Fruit fly (Drosophila melanogaster) whole organism, embryonic: ENCODE results near the gene Cep97.
A peak's percentile ranks its signal among the peaks of the same experiment; 100 is the strongest.

Experiments used
- B-H1 ChIP-seq: fragments of 200-800 bp; sonication (Bioruptor generic); IDR thresholded peaks from 3 replicates; pipeline ENCODE4 v1.3.6; 2022; ENCODE audit warnings: missing biosample characterization, missing genetic modification characterization
- BtbVII ChIP-seq: fragments of 200-800 bp; sonication (Bioruptor generic); optimal IDR thresholded peaks from 3 replicates; lab custom pipeline; 2017; ENCODE audit warnings: missing biosample characterization, mild to moderate bottlenecking, missing genetic modification characterization
- CG10654 ChIP-seq: fragments of 200-800 bp; sonication (Bioruptor generic); optimal IDR thresholded peaks from 2 replicates; lab custom pipeline; 2016; ENCODE audit warnings: missing biosample characterization, missing genetic modification characterization
- CG10979 ChIP-seq: fragments of 200-800 bp; sonication (Bioruptor generic); optimal IDR thresholded peaks from 2 replicates; lab custom pipeline; 2018; ENCODE audit warnings: missing biosample characterization, mild to moderate bottlenecking, missing genetic modification characterization, moderate library complexity
- CG11247 ChIP-seq: fragments of 200-800 bp; sonication (Bioruptor generic); IDR thresholded peaks from 2 replicates; pipeline ENCODE4 v1.3.6; 2022; ENCODE audit warnings: missing biosample characterization, missing genetic modification characterization
- CG11504 ChIP-seq: fragments of 200-800 bp; sonication (Bioruptor generic); optimal IDR thresholded peaks from 3 replicates; lab custom pipeline; 2019; ENCODE audit warnings: missing biosample characterization, mild to moderate bottlenecking, missing genetic modification characterization, moderate library complexity
- CG12299 ChIP-seq: fragments of 200-800 bp; sonication (Bioruptor generic); optimal IDR thresholded peaks from 2 replicates; lab custom pipeline; 2018; ENCODE audit warnings: missing biosample characterization, mild to moderate bottlenecking, missing genetic modification characterization
- CG13894 ChIP-seq: fragments of 200-800 bp; sonication (Bioruptor generic); optimal IDR thresholded peaks from 3 replicates; lab custom pipeline; 2018; ENCODE audit warnings: missing biosample characterization, mild to moderate bottlenecking, missing genetic modification characterization, moderate library complexity
- CG14965 ChIP-seq: fragments of 200-800 bp; sonication (Bioruptor generic); optimal IDR thresholded peaks from 2 replicates; lab custom pipeline; 2016; ENCODE audit warnings: missing biosample characterization, missing genetic modification characterization, borderline replicate concordance
- CG15073 ChIP-seq: fragments of 200-800 bp; sonication (Bioruptor generic); optimal IDR thresholded peaks from 2 replicates; lab custom pipeline; 2016; ENCODE audit warnings: missing biosample characterization, missing genetic modification characterization
- CG15479 ChIP-seq: fragments of 200-800 bp; sonication (Bioruptor generic); optimal IDR thresholded peaks from 3 replicates; lab custom pipeline; 2019; ENCODE audit warnings: missing biosample characterization, mild to moderate bottlenecking, missing genetic modification characterization, moderate library complexity
- CG16815 ChIP-seq: fragments of 200-800 bp; sonication (Bioruptor generic); optimal IDR thresholded peaks from 3 replicates; lab custom pipeline; 2017; ENCODE audit warnings: missing biosample characterization, mild to moderate bottlenecking, missing genetic modification characterization
- CG17328 ChIP-seq: fragments of 200-800 bp; sonication (Bioruptor generic); IDR thresholded peaks from 2 replicates; pipeline ENCODE4 v1.3.6; 2022; ENCODE audit warnings: missing biosample characterization, missing genetic modification characterization
- CG18619 ChIP-seq: fragments of 200-800 bp; sonication (Bioruptor generic); optimal IDR thresholded peaks from 3 replicates; lab custom pipeline; 2017; ENCODE audit warnings: missing biosample characterization, mild to moderate bottlenecking, missing genetic modification characterization
- CG2678 ChIP-seq: fragments of 200-800 bp; sonication (Bioruptor generic); optimal IDR thresholded peaks from 3 replicates; lab custom pipeline; 2019; ENCODE audit warnings: missing biosample characterization, mild to moderate bottlenecking, missing genetic modification characterization, moderate library complexity
- CG31441 ChIP-seq: fragments of 200-800 bp; sonication (Bioruptor generic); IDR thresholded peaks from 2 replicates; pipeline ENCODE4 v1.3.6; 2022; ENCODE audit warnings: missing biosample characterization, missing genetic modification characterization
- CG3847 ChIP-seq: fragments of 200-800 bp; sonication (Bioruptor generic); IDR thresholded peaks from 2 replicates; pipeline ENCODE4 v1.3.6; 2022; ENCODE audit warnings: missing biosample characterization, missing genetic modification characterization
- CG4282 ChIP-seq: fragments of 200-800 bp; sonication (Bioruptor generic); optimal IDR thresholded peaks from 2 replicates; lab custom pipeline; 2016; ENCODE audit warnings: missing biosample characterization, missing genetic modification characterization
- CG5245 ChIP-seq: fragments of 200-800 bp; sonication (Bioruptor generic); optimal IDR thresholded peaks from 3 replicates; lab custom pipeline; 2016; ENCODE audit warnings: missing biosample characterization, missing genetic modification characterization
- CG6654 ChIP-seq: fragments of 200-800 bp; sonication (Bioruptor generic); optimal IDR thresholded peaks from 2 replicates; lab custom pipeline; 2017; ENCODE audit warnings: missing biosample characterization, mild to moderate bottlenecking, missing genetic modification characterization
- CG6683 ChIP-seq: fragments of 200-800 bp; sonication (Bioruptor generic); optimal IDR thresholded peaks from 2 replicates; lab custom pipeline; 2017; ENCODE audit warnings: missing biosample characterization, mild to moderate bottlenecking, missing genetic modification characterization, missing genetic modification reagents
- CG6765 ChIP-seq: fragments of 200-800 bp; sonication (Bioruptor generic); optimal IDR thresholded peaks from 3 replicates; lab custom pipeline; 2017; ENCODE audit warnings: missing biosample characterization, mild to moderate bottlenecking, missing genetic modification characterization
- CG7556 ChIP-seq: fragments of 200-800 bp; sonication (Bioruptor generic); optimal IDR thresholded peaks from 2 replicates; lab custom pipeline; 2017; ENCODE audit warnings: missing biosample characterization, mild to moderate bottlenecking, missing genetic modification characterization
- CG7839 ChIP-seq: fragments of 200-800 bp; sonication (Bioruptor generic); optimal IDR thresholded peaks from 3 replicates; lab custom pipeline; 2018; ENCODE audit warnings: missing biosample characterization, mild to moderate bottlenecking, missing genetic modification characterization, moderate library complexity
- CG9932 ChIP-seq: fragments of 200-800 bp; sonication (Bioruptor generic); IDR thresholded peaks from 2 replicates; pipeline ENCODE4 v1.3.6; 2022; ENCODE audit warnings: missing biosample characterization, missing genetic modification characterization
- CHES-1-like ChIP-seq: fragments of 200-800 bp; sonication (Bioruptor generic); optimal IDR thresholded peaks from 2 replicates; lab custom pipeline; 2016; ENCODE audit warnings: missing biosample characterization, missing genetic modification characterization
- Chrac-16 ChIP-seq: fragments of 200-800 bp; sonication (Bioruptor generic); optimal IDR thresholded peaks from 3 replicates; lab custom pipeline; 2016; ENCODE audit warnings: missing biosample characterization, missing genetic modification characterization
- CoRest ChIP-seq: fragments of 200-800 bp; sonication (Bioruptor generic); optimal IDR thresholded peaks from 3 replicates; lab custom pipeline; 2018; ENCODE audit warnings: missing biosample characterization, mild to moderate bottlenecking, missing genetic modification characterization, moderate library complexity
- Deaf1 ChIP-seq: fragments of 200-800 bp; optimal IDR thresholded peaks from 3 replicates; lab custom pipeline; 2019; ENCODE audit warnings: missing biosample characterization, mild to moderate bottlenecking, missing genetic modification characterization, moderate library complexity
- Dfd ChIP-seq, 2 experiments: fragments of >200 bp; optimal IDR thresholded peaks; 2 replicates each; lab custom pipeline; 2017; ENCODE audit warnings: missing biosample characterization in 2 of 2, missing genetic modification characterization in 2 of 2
- E2f1 ChIP-seq: fragments of 200-800 bp; sonication (Bioruptor generic); IDR thresholded peaks from 2 replicates; pipeline ENCODE4 v1.3.6; 2022; ENCODE audit warnings: missing biosample characterization, missing genetic modification characterization
- E2f2 ChIP-seq: fragments of 200-800 bp; sonication (Bioruptor generic); IDR thresholded peaks from 2 replicates; pipeline ENCODE4 v1.3.6; 2022; ENCODE audit warnings: missing biosample characterization, missing genetic modification characterization
- H15 ChIP-seq: fragments of 200-800 bp; sonication (Bioruptor generic); IDR thresholded peaks from 3 replicates; pipeline ENCODE4 v1.3.6; 2022; ENCODE audit warnings: missing biosample characterization, missing genetic modification characterization
- MTF-1 ChIP-seq: fragments of 200-800 bp; sonication (Bioruptor generic); optimal IDR thresholded peaks from 2 replicates; lab custom pipeline; 2018; ENCODE audit warnings: missing biosample characterization, mild to moderate bottlenecking, missing genetic modification characterization, borderline replicate concordance
- Sin3A ChIP-seq: fragments of >200 bp; optimal IDR thresholded peaks from 2 replicates; lab custom pipeline; 2018
- Six4 ChIP-seq: fragments of 200-800 bp; sonication (Bioruptor generic); optimal IDR thresholded peaks from 2 replicates; lab custom pipeline; 2016; ENCODE audit warnings: missing biosample characterization, missing genetic modification characterization
- Sox100B ChIP-seq: fragments of 200-800 bp; sonication (Bioruptor generic); optimal IDR thresholded peaks from 3 replicates; lab custom pipeline; 2018; ENCODE audit warnings: missing biosample characterization, mild to moderate bottlenecking, missing genetic modification characterization
- al ChIP-seq: fragments of 200-800 bp; sonication (Bioruptor generic); IDR thresholded peaks from 2 replicates; pipeline ENCODE4 v1.3.6; 2022; ENCODE audit warnings: missing biosample characterization, missing genetic modification characterization
- btn ChIP-seq: fragments of 200-800 bp; sonication (Bioruptor generic); optimal IDR thresholded peaks from 2 replicates; lab custom pipeline; 2016; ENCODE audit warnings: missing biosample characterization, missing genetic modification characterization
- chm ChIP-seq: fragments of 200-800 bp; sonication (Bioruptor generic); IDR thresholded peaks from 2 replicates; pipeline ENCODE4 v1.3.6; 2022; ENCODE audit warnings: missing biosample characterization, missing genetic modification characterization
- ci ChIP-seq: fragments of 200-800 bp; sonication (Bioruptor generic); IDR thresholded peaks from 3 replicates; pipeline ENCODE4 v1.3.6; 2022; ENCODE audit warnings: missing biosample characterization, missing genetic modification characterization
- crol ChIP-seq: fragments of 200-800 bp; sonication (Bioruptor generic); IDR thresholded peaks from 2 replicates; pipeline ENCODE4 v1.3.6; 2022; ENCODE audit warnings: missing biosample characterization, missing genetic modification characterization
- dpn ChIP-seq, 2 experiments: fragments of 200-800 bp; sonication (Bioruptor generic); optimal IDR thresholded peaks; 3 replicates each; lab custom pipeline; 2016; ENCODE audit warnings: missing biosample characterization in 2 of 2, missing genetic modification characterization in 2 of 2
- dysf ChIP-seq: fragments of 200-800 bp; sonication (Bioruptor generic); IDR thresholded peaks from 3 replicates; pipeline ENCODE4 v1.3.6; 2022; ENCODE audit warnings: missing biosample characterization, missing genetic modification characterization
- esg ChIP-seq: fragments of 200-800 bp; sonication (Bioruptor generic); conservative IDR thresholded peaks from 2 replicates; pipeline ENCODE4 v1.3.6; 2022; ENCODE audit warnings: missing biosample characterization, missing genetic modification characterization
- gem ChIP-seq: fragments of 200-800 bp; sonication (Bioruptor generic); optimal IDR thresholded peaks from 2 replicates; lab custom pipeline; 2019; ENCODE audit warnings: missing biosample characterization, mild to moderate bottlenecking, missing genetic modification characterization, moderate library complexity
- ham ChIP-seq: fragments of 200-800 bp; sonication (Bioruptor generic); IDR thresholded peaks from 2 replicates; pipeline ENCODE4 v1.3.6; 2022; ENCODE audit warnings: missing biosample characterization, missing genetic modification characterization
- her ChIP-seq: fragments of 200-800 bp; sonication (Bioruptor generic); optimal IDR thresholded peaks from 2 replicates; lab custom pipeline; 2016; ENCODE audit warnings: missing biosample characterization, missing genetic modification characterization
- oc ChIP-seq: fragments of 200-800 bp; sonication (Bioruptor generic); optimal IDR thresholded peaks from 2 replicates; lab custom pipeline; 2018; ENCODE audit warnings: missing biosample characterization, mild to moderate bottlenecking, missing genetic modification characterization, moderate library complexity
- odd ChIP-seq: fragments of 200-800 bp; sonication (Bioruptor generic); optimal IDR thresholded peaks from 2 replicates; lab custom pipeline; 2017; ENCODE audit warnings: missing biosample characterization, mild to moderate bottlenecking, missing genetic modification characterization
- p53 ChIP-seq: fragments of 200-800 bp; sonication (Bioruptor generic); optimal IDR thresholded peaks from 2 replicates; lab custom pipeline; 2016; ENCODE audit warnings: missing biosample characterization, missing genetic modification characterization
- slou ChIP-seq: fragments of 200-800 bp; sonication (Bioruptor generic); optimal IDR thresholded peaks from 3 replicates; lab custom pipeline; 2016; ENCODE audit warnings: missing biosample characterization, missing genetic modification characterization
- tin ChIP-seq: fragments of 200-800 bp; sonication (Bioruptor generic); optimal IDR thresholded peaks from 3 replicates; lab custom pipeline; 2016; ENCODE audit warnings: missing biosample characterization, missing genetic modification characterization

Cep97 gene

DNA sequence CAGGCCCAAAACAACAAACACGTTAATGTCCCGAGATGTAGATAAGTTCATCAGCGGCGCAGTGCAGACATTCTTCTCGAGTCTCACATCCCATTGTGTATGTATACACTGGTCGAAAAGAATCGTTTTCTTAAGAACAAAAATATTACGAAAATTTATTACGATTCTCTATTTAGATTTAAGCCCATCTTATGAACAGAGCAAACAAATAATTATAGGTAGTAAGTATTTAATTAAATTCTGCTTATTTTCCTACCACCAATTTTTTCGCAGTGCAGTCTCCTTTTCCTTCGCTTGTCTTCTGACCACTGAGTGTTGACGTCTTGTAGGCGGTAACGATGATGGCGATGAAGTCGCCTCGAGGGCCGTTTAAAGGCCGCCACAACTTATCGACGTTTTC is 6.1 kb upstream of the Cep97 start (continued):
- TF ChIP-seq Dfd (GFP tag; optimal IDR thresholded peaks at IDR 0.05; lab: Kevin White, UChicago) (no peak), CG6765 (no peak), CG2678 (no peak), Six4 (GFP tag; lab: Kevin White, UChicago) (peak; percentile 22), CG13894 (tag; lab: Kevin White, UChicago) (no peak), chm (GFP tag; lab: Robert Waterston, UW) (no peak; the same call in 1 of the 2 replicates), p53 (GFP tag; lab: Kevin White, UChicago) (no peak), Deaf1 (tag; lab: Kevin White, UChicago) (no peak), BtbVII (GFP tag; lab: Kevin White, UChicago) (no peak), ci (GFP tag; lab: Robert Waterston, UW) (peak; percentile 50; the same call in 1 of the 3 replicates), slou (GFP tag; lab: Kevin White, UChicago) (no peak), CG14965 (GFP tag; lab: Kevin White, UChicago) (no peak), odd (no peak), CG18619 (GFP tag; lab: Kevin White, UChicago) (no peak), E2f1 (no peak), CG6683 (no peak), CG10654 (GFP tag; lab: Kevin White, UChicago) (no peak), crol (peak; percentile 22; the same call in 1 of the 2 replicates), tin (GFP tag; lab: Kevin White, UChicago) (peak; percentile 62), CG16815 (GFP tag; lab: Kevin White, UChicago) (peak; percentile 65), ham (GFP tag; lab: Robert Waterston, UW) (no peak), oc (tag; lab: Kevin White, UChicago) (no peak), esg (GFP tag; lab: Robert Waterston, UW) (no peak), CoRest (tag; lab: Kevin White, UChicago) (no peak), CG5245 (GFP tag; lab: Kevin White, UChicago) (no peak), CG17328 (GFP tag; lab: Robert Waterston, UW) (peak; percentile 74), CG7556 (GFP tag; lab: Kevin White, UChicago) (peak; percentile 23), CG9932 (GFP tag; lab: Robert Waterston, UW) (no peak), CG11247 (no peak; the same call in 1 of the 2 replicates), H15 (GFP tag; lab: Robert Waterston, UW) (no peak), CG10979 (peak; percentile 84), dpn (GFP tag; optimal IDR thresholded peaks at IDR 0.05; lab: Kevin White, UChicago) (peak in 1 of 2 experiments; percentile 7), CHES-1-like (peak; percentile 17), Sin3A (lab: Kevin White, UChicago) (no peak), CG11504 (tag; lab: Kevin White, UChicago) (no peak), CG3847 (GFP tag; lab: Robert Waterston, UW) (no peak), CG15479 (peak; percentile 87), CG15073 (GFP tag; lab: Kevin White, UChicago) (no peak), CG12299 (tag; lab: Kevin White, UChicago) (no peak), B-H1 (GFP tag; lab: Robert Waterston, UW) (no peak), gem (peak; percentile 80), CG31441 (GFP tag; lab: Robert Waterston, UW) (peak; percentile 41; the same call in 1 of the 2 replicates), MTF-1 (GFP tag; lab: Kevin White, UChicago) (no peak), her (GFP tag; lab: Kevin White, UChicago) (no peak), dysf (no peak), Chrac-16 (peak; percentile 72), al (GFP tag; lab: Robert Waterston, UW) (no peak), CG4282 (GFP tag; lab: Kevin White, UChicago) (no peak), btn (GFP tag; lab: Kevin White, UChicago) (peak; percentile 30), CG6654 (GFP tag; lab: Kevin White, UChicago) (no peak), E2f2 (GFP tag; lab: Robert Waterston, UW) (no peak), Sox100B (GFP tag; lab: Kevin White, UChicago) (no peak), CG7839 (tag; lab: Kevin White, UChicago) (no peak)
